Fruit fly (Drosophila melanogaster) whole organism, embryonic: ENCODE measurements around the gene mio.

Experiments
- BtbVII ChIP-seq: fragments of 200-800 bp; sonication (Bioruptor generic); optimal IDR thresholded peaks from 3 replicates; lab custom pipeline; 2017; ENCODE audit warnings: missing biosample characterization, mild to moderate bottlenecking, missing genetic modification characterization
- CG10543 ChIP-seq: fragments of 200-800 bp; sonication (Bioruptor generic); optimal IDR thresholded peaks from 3 replicates; lab custom pipeline; 2017; ENCODE audit warnings: missing biosample characterization, mild to moderate bottlenecking, missing genetic modification characterization, moderate library complexity
- CG11560 ChIP-seq: fragments of 200-800 bp; sonication (Bioruptor generic); IDR thresholded peaks from 3 replicates; pipeline ENCODE4 v1.3.6; 2022; ENCODE audit warnings: missing biosample characterization, missing genetic modification characterization
- CG11696 ChIP-seq: fragments of 200-800 bp; sonication (Bioruptor generic); IDR thresholded peaks from 2 replicates; pipeline ENCODE4 v1.3.6; 2022; ENCODE audit warnings: missing biosample characterization, missing genetic modification characterization
- CG12236 ChIP-seq: fragments of 200-800 bp; sonication (Bioruptor generic); optimal IDR thresholded peaks from 2 replicates; lab custom pipeline; 2016; ENCODE audit warnings: missing biosample characterization, missing genetic modification characterization
- CG1233 ChIP-seq: fragments of 200-800 bp; sonication (Bioruptor generic); optimal IDR thresholded peaks from 4 replicates; lab custom pipeline; 2018; ENCODE audit warnings: missing biosample characterization, mild to moderate bottlenecking, missing genetic modification characterization
- CG15696 ChIP-seq: fragments of 200-800 bp; sonication (Bioruptor generic); optimal IDR thresholded peaks from 2 replicates; lab custom pipeline; 2019; ENCODE audit warnings: missing biosample characterization, mild to moderate bottlenecking, missing genetic modification characterization, moderate library complexity
- CG17912 ChIP-seq: fragments of 200-800 bp; sonication (Bioruptor generic); optimal IDR thresholded peaks from 2 replicates; lab custom pipeline; 2018; ENCODE audit warnings: missing biosample characterization, mild to moderate bottlenecking, missing genetic modification characterization
- CG18619 ChIP-seq: fragments of 200-800 bp; sonication (Bioruptor generic); optimal IDR thresholded peaks from 3 replicates; lab custom pipeline; 2017; ENCODE audit warnings: missing biosample characterization, mild to moderate bottlenecking, missing genetic modification characterization
- CG2116 ChIP-seq: fragments of 200-800 bp; sonication (Bioruptor generic); optimal IDR thresholded peaks from 3 replicates; lab custom pipeline; 2018; ENCODE audit warnings: missing biosample characterization, mild to moderate bottlenecking, missing genetic modification characterization
- CG31388 ChIP-seq: fragments of 200-800 bp; sonication (Bioruptor generic); optimal IDR thresholded peaks from 2 replicates; lab custom pipeline; 2016; ENCODE audit warnings: missing biosample characterization, missing genetic modification characterization
- CG3163 ChIP-seq: fragments of 200-800 bp; sonication (Bioruptor generic); optimal IDR thresholded peaks from 3 replicates; lab custom pipeline; 2016; ENCODE audit warnings: missing biosample characterization, missing genetic modification characterization
- CG33213 ChIP-seq: fragments of 200-800 bp; sonication (Bioruptor generic); optimal IDR thresholded peaks from 3 replicates; lab custom pipeline; 2016; ENCODE audit warnings: missing biosample characterization, missing genetic modification characterization
- CG34224 ChIP-seq: fragments of 200-800 bp; sonication (Bioruptor generic); IDR thresholded peaks from 3 replicates; pipeline ENCODE4 v1.3.6; 2022; ENCODE audit warnings: missing biosample characterization, missing genetic modification characterization; ENCODE audit not compliant: partially characterized antibody
- CG6272 ChIP-seq: fragments of 200-800 bp; sonication (Bioruptor generic); IDR thresholded peaks from 2 replicates; pipeline ENCODE4 v1.3.6; 2022; ENCODE audit warnings: missing biosample characterization, missing genetic modification characterization
- CG6683 ChIP-seq: fragments of 200-800 bp; sonication (Bioruptor generic); optimal IDR thresholded peaks from 2 replicates; lab custom pipeline; 2017; ENCODE audit warnings: missing biosample characterization, mild to moderate bottlenecking, missing genetic modification characterization, missing genetic modification reagents
- CG7786 ChIP-seq: fragments of 200-800 bp; sonication (Bioruptor generic); optimal IDR thresholded peaks from 2 replicates; lab custom pipeline; 2016; ENCODE audit warnings: missing biosample characterization, missing genetic modification characterization
- CG9817 ChIP-seq: fragments of 200-800 bp; sonication (Bioruptor generic); optimal IDR thresholded peaks from 2 replicates; lab custom pipeline; 2018; ENCODE audit warnings: missing biosample characterization, mild to moderate bottlenecking, missing genetic modification characterization, moderate library complexity
- E2f2 ChIP-seq: fragments of 200-800 bp; sonication (Bioruptor generic); IDR thresholded peaks from 2 replicates; pipeline ENCODE4 v1.3.6; 2022; ENCODE audit warnings: missing biosample characterization, missing genetic modification characterization
- Fer1 ChIP-seq: fragments of 200-800 bp; sonication (Bioruptor generic); optimal IDR thresholded peaks from 2 replicates; lab custom pipeline; 2017; ENCODE audit warnings: missing biosample characterization, mild to moderate bottlenecking, missing genetic modification characterization
- Fer3 ChIP-seq: fragments of 200-800 bp; sonication (Bioruptor generic); optimal IDR thresholded peaks from 2 replicates; lab custom pipeline; 2018; ENCODE audit warnings: missing biosample characterization, mild to moderate bottlenecking, missing genetic modification characterization, moderate library complexity
- GATAe ChIP-seq: fragments of 200-800 bp; sonication (Bioruptor generic); conservative IDR thresholded peaks from 2 replicates; pipeline ENCODE4 v1.3.6; 2022; ENCODE audit warnings: missing biosample characterization, missing genetic modification characterization
- Gsc ChIP-seq: fragments of 200-800 bp; sonication (Bioruptor generic); IDR thresholded peaks from 2 replicates; pipeline ENCODE4 v1.3.6; 2022; ENCODE audit warnings: missing biosample characterization, missing genetic modification characterization
- HmgZ ChIP-seq: fragments of 200-800 bp; sonication (Bioruptor generic); optimal IDR thresholded peaks from 2 replicates; lab custom pipeline; 2018; ENCODE audit warnings: missing biosample characterization, mild to moderate bottlenecking, missing genetic modification characterization
- Hsf ChIP-seq: fragments of 200-800 bp; sonication (Bioruptor generic); optimal IDR thresholded peaks from 3 replicates; lab custom pipeline; 2016; ENCODE audit warnings: missing biosample characterization, missing genetic modification characterization
- Mrtf ChIP-seq: fragments of 200-800 bp; sonication (Bioruptor generic); IDR thresholded peaks from 3 replicates; pipeline ENCODE4 v1.3.6; 2022; ENCODE audit warnings: missing biosample characterization, missing genetic modification characterization
- Oaz ChIP-seq: fragments of 200-800 bp; sonication (Bioruptor generic); IDR thresholded peaks from 2 replicates; pipeline ENCODE4 v1.3.6; 2022; ENCODE audit warnings: missing biosample characterization, missing genetic modification characterization
- Optix ChIP-seq: fragments of 200-800 bp; sonication (Bioruptor generic); IDR thresholded peaks from 3 replicates; pipeline ENCODE4 v1.3.6; 2022; ENCODE audit warnings: missing biosample characterization, missing genetic modification characterization
- Poxn ChIP-seq: fragments of 200-800 bp; sonication (Bioruptor generic); IDR thresholded peaks from 2 replicates; pipeline ENCODE4 v1.3.6; 2022; ENCODE audit warnings: missing biosample characterization, missing genetic modification characterization
- Sox100B ChIP-seq: fragments of 200-800 bp; sonication (Bioruptor generic); optimal IDR thresholded peaks from 3 replicates; lab custom pipeline; 2018; ENCODE audit warnings: missing biosample characterization, mild to moderate bottlenecking, missing genetic modification characterization
- Sry-β ChIP-seq: fragments of 200-800 bp; sonication (Bioruptor generic); optimal IDR thresholded peaks from 2 replicates; lab custom pipeline; 2018; ENCODE audit warnings: missing biosample characterization, mild to moderate bottlenecking, missing genetic modification characterization, moderate library complexity
- ase ChIP-seq: fragments of 200-800 bp; sonication (Bioruptor generic); IDR thresholded peaks from 3 replicates; pipeline ENCODE4 v1.3.6; 2022; ENCODE audit warnings: missing biosample characterization, missing genetic modification characterization
- az2 ChIP-seq: fragments of 200-800 bp; sonication (Bioruptor generic); optimal IDR thresholded peaks from 3 replicates; lab custom pipeline; 2016; ENCODE audit warnings: missing biosample characterization, missing genetic modification characterization
- br ChIP-seq: fragments of >200 bp; optimal IDR thresholded peaks from 2 replicates; lab custom pipeline; 2017
- dpn ChIP-seq, 2 experiments: fragments of 200-800 bp; sonication (Bioruptor generic); optimal IDR thresholded peaks; 3 replicates each; lab custom pipeline; 2016; ENCODE audit warnings: missing biosample characterization in 2 of 2, missing genetic modification characterization in 2 of 2
- grn ChIP-seq: fragments of 200-800 bp; sonication (Bioruptor generic); optimal IDR thresholded peaks from 3 replicates; lab custom pipeline; 2017; ENCODE audit warnings: missing biosample characterization, missing genetic modification characterization
- kay ChIP-seq: fragments of 200-800 bp; sonication (Bioruptor generic); optimal IDR thresholded peaks from 2 replicates; lab custom pipeline; 2016; ENCODE audit warnings: missing biosample characterization, missing genetic modification characterization
- lilli ChIP-seq: fragments of 200-800 bp; sonication (Bioruptor generic); optimal IDR thresholded peaks from 3 replicates; lab custom pipeline; 2016; ENCODE audit warnings: missing biosample characterization, missing genetic modification characterization
- mam ChIP-seq: fragments of 200-800 bp; sonication (Bioruptor generic); optimal IDR thresholded peaks from 3 replicates; lab custom pipeline; 2016; ENCODE audit warnings: missing biosample characterization, missing genetic modification characterization
- nerfin-2 ChIP-seq: fragments of 200-800 bp; sonication (Bioruptor generic); IDR thresholded peaks from 2 replicates; pipeline ENCODE4 v1.3.6; 2022; ENCODE audit warnings: missing biosample characterization, missing genetic modification characterization; ENCODE audit not compliant: partially characterized antibody
- org-1 ChIP-seq: fragments of 200-800 bp; sonication (Bioruptor generic); optimal IDR thresholded peaks from 2 replicates; lab custom pipeline; 2017; ENCODE audit warnings: missing biosample characterization, missing genetic modification characterization
- pita ChIP-seq: fragments of 200-800 bp; sonication (Bioruptor generic); optimal IDR thresholded peaks from 2 replicates; lab custom pipeline; 2017; ENCODE audit warnings: missing biosample characterization, mild to moderate bottlenecking, missing genetic modification characterization
- psq ChIP-seq: fragments of 200-800 bp; sonication (Bioruptor generic); optimal IDR thresholded peaks from 2 replicates; lab custom pipeline; 2017; ENCODE audit warnings: missing biosample characterization, missing genetic modification characterization
- run ChIP-seq: fragments of 200-800 bp; sonication (Bioruptor generic); optimal IDR thresholded peaks from 3 replicates; lab custom pipeline; 2018; ENCODE audit warnings: missing biosample characterization, mild to moderate bottlenecking, missing genetic modification characterization
- sens-2 ChIP-seq: fragments of 200-800 bp; sonication (Bioruptor generic); IDR thresholded peaks from 2 replicates; pipeline ENCODE4 v1.3.6; 2022; ENCODE audit warnings: missing biosample characterization, missing genetic modification characterization
- slp2 ChIP-seq: fragments of 200-800 bp; sonication (Bioruptor generic); optimal IDR thresholded peaks from 2 replicates; lab custom pipeline; 2016; ENCODE audit warnings: missing biosample characterization, missing genetic modification characterization
- sob ChIP-seq: fragments of 200-800 bp; sonication (Bioruptor generic); IDR thresholded peaks from 2 replicates; pipeline ENCODE4 v1.3.6; 2022; ENCODE audit warnings: missing biosample characterization, missing genetic modification characterization
- sug ChIP-seq: fragments of 200-800 bp; optimal IDR thresholded peaks from 2 replicates; lab custom pipeline; 2019; ENCODE audit warnings: missing biosample characterization, mild to moderate bottlenecking, missing genetic modification characterization, moderate library complexity
- tap ChIP-seq: fragments of 200-800 bp; optimal IDR thresholded peaks from 3 replicates; lab custom pipeline; 2019; ENCODE audit warnings: missing biosample characterization, mild to moderate bottlenecking, missing genetic modification characterization, moderate library complexity
- ttk ChIP-seq: fragments of 200-800 bp; sonication (Bioruptor generic); IDR thresholded peaks from 2 replicates; pipeline ENCODE4 v2.1.2; 2022; ENCODE audit warnings: missing biosample characterization, missing genetic modification characterization
- unpg ChIP-seq: fragments of 200-800 bp; sonication (Bioruptor generic); optimal IDR thresholded peaks from 3 replicates; lab custom pipeline; 2018; ENCODE audit warnings: missing biosample characterization, mild to moderate bottlenecking, missing genetic modification characterization, moderate library complexity
- wdn ChIP-seq: fragments of 200-800 bp; sonication (Bioruptor generic); IDR thresholded peaks from 2 replicates; pipeline ENCODE4 v1.3.6; 2022; ENCODE audit warnings: missing biosample characterization, missing genetic modification characterization

The mio gene

DNA sequence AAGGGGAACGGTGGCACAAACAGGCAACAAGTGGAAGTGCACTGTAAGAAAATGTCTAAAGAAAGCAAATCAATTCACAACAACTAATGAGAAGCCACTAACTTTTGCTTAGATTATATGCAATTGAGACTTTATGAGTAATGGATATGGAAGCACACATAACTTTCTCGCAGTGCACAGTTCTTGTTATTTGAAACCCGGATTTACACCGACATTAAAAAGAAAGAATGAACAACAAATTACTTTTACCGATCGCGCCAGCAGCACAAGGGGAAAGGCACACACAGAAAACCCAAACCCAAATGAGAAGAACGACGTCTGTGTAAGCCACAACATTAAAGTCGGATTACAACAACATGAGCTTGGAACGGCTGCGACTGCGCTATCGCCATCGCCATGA is 28.0 kb upstream of the mio start (continued):
- TF ChIP-seq Oaz (no peak), E2f2 (GFP tag; lab: Robert Waterston, UW) (0 out of 2 replicates have a peak, but pooled peaks have one; percentile 14), unpg (GFP tag; lab: Kevin White, UChicago) (peak; percentile 73), Fer3 (no peak), CG10543 (GFP tag; lab: Kevin White, UChicago) (no peak), CG15696 (tag; lab: Kevin White, UChicago) (peak; percentile 68), CG9817 (tag; lab: Kevin White, UChicago) (no peak), br (lab: Kevin White, UChicago) (no peak), az2 (GFP tag; lab: Kevin White, UChicago) (peak; percentile 78), psq (GFP tag; lab: Kevin White, UChicago) (no peak), CG11560 (tag; lab: Robert Waterston, UW) (no peak), Hsf (GFP tag; lab: Kevin White, UChicago) (peak; percentile 76), sug (tag; lab: Kevin White, UChicago) (no peak), Sry-β (GFP tag; lab: Kevin White, UChicago) (peak; percentile 39), ase (0 out of 3 replicates have a peak, but pooled peaks have one; percentile 25), tap (tag; lab: Kevin White, UChicago) (peak; percentile 4), HmgZ (tag; lab: Kevin White, UChicago) (no peak), sob (GFP tag; lab: Robert Waterston, UW) (peak; percentile 26; the same call in 1 of the 2 replicates), CG2116 (GFP tag; lab: Kevin White, UChicago) (peak; percentile 21), CG1233 (GFP tag; lab: Kevin White, UChicago) (peak; percentile 50), CG3163 (GFP tag; lab: Kevin White, UChicago) (peak; percentile 4), slp2 (GFP tag; lab: Kevin White, UChicago) (peak; percentile 59), Poxn (GFP tag; lab: Robert Waterston, UW) (no peak), Gsc (no peak), BtbVII (GFP tag; lab: Kevin White, UChicago) (no peak), CG33213 (peak; percentile 66), lilli (GFP tag; lab: Kevin White, UChicago) (peak; percentile 56), CG7786 (peak; percentile 20), org-1 (peak; percentile 21), nerfin-2 (GFP tag; lab: Robert Waterston, UW) (no peak), CG18619 (GFP tag; lab: Kevin White, UChicago) (peak; percentile 47), kay (GFP tag; lab: Kevin White, UChicago) (peak; percentile 25), CG6683 (GFP tag; lab: Kevin White, UChicago) (no peak), mam (GFP tag; lab: Kevin White, UChicago) (no peak), CG34224 (no peak), CG31388 (GFP tag; lab: Kevin White, UChicago) (no peak), Optix (peak; percentile 59; the same call in 1 of the 3 replicates), wdn (GFP tag; lab: Robert Waterston, UW) (no peak), pita (GFP tag; lab: Kevin White, UChicago) (no peak), sens-2 (GFP tag; lab: Robert Waterston, UW) (peak; percentile 70), ttk (GFP tag; lab: Robert Waterston, UW) (no peak; the same call in 1 of the 2 replicates), CG12236 (GFP tag; lab: Kevin White, UChicago) (peak; percentile 45), Fer1 (GFP tag; lab: Kevin White, UChicago) (no peak), grn (no peak), Sox100B (GFP tag; lab: Kevin White, UChicago) (peak; percentile 53), dpn (GFP tag; optimal IDR thresholded peaks at IDR 0.05; lab: Kevin White, UChicago) (peak; percentile 28 to 68), run (tag; lab: Kevin White, UChicago) (no peak), CG6272 (GFP tag; lab: Robert Waterston, UW) (no peak), GATAe (GFP tag; lab: Robert Waterston, UW) (no peak), CG17912 (GFP tag; lab: Kevin White, UChicago) (no peak), Mrtf (GFP tag; lab: Robert Waterston, UW) (no peak), CG11696 (GFP tag; lab: Robert Waterston, UW) (0 out of 2 replicates have a peak, but pooled peaks have one; percentile 28)
